Worm (Caenorhabditis elegans) whole organism, mixed stage, embryonic: ENCODE measurements around the gene T16H12.2.

Experiments used
- elt-1 ChIP-seq: sonication (generic microtip); optimal IDR thresholded peaks from 2 replicates; lab custom pipeline; 2017; ENCODE audit warnings: missing genetic modification characterization, mild to moderate bottlenecking, missing compliant biosample characterization, antibody characterized with exemption, moderate library complexity, borderline replicate concordance; ENCODE audit not compliant: insufficient read depth
- elt-3 ChIP-seq: fragments of 150-350 bp; optimal IDR thresholded peaks from 2 replicates; lab custom pipeline; 2014; ENCODE audit warnings: missing biosample characterization, missing genetic modification characterization
- lin-13 ChIP-seq: fragments of 150-350 bp; optimal IDR thresholded peaks from 2 replicates; lab custom pipeline; 2014; ENCODE audit warnings: missing biosample characterization, missing genetic modification characterization
- lsy-2 ChIP-seq: fragments of 150-350 bp; optimal IDR thresholded peaks from 2 replicates; lab custom pipeline; 2014; ENCODE audit warnings: missing biosample characterization, missing genetic modification characterization
- mls-2 ChIP-seq: sonication (generic microtip); optimal IDR thresholded peaks from 2 replicates; lab custom pipeline; 2016; ENCODE audit warnings: mild to moderate bottlenecking, missing genetic modification characterization, moderate library complexity, missing compliant biosample characterization
- nhr-12 ChIP-seq: fragments of 150-350 bp; optimal IDR thresholded peaks from 2 replicates; lab custom pipeline; 2014; ENCODE audit warnings: missing biosample characterization, missing genetic modification characterization
- nhr-237 ChIP-seq: fragments of 150-350 bp; optimal IDR thresholded peaks from 2 replicates; lab custom pipeline; 2014; ENCODE audit warnings: missing biosample characterization, missing genetic modification characterization
- nhr-28 ChIP-seq: fragments of 150-350 bp; optimal IDR thresholded peaks from 2 replicates; lab custom pipeline; 2014; ENCODE audit warnings: missing biosample characterization, missing genetic modification characterization
- pha-4 ChIP-seq: fragments of 150-350 bp; optimal IDR thresholded peaks from 2 replicates; lab custom pipeline; 2018; ENCODE audit warnings: missing biosample characterization, missing genetic modification reagents, missing genetic modification characterization
- snpc-4 ChIP-seq: fragments of 150-350 bp; optimal IDR thresholded peaks from 2 replicates; lab custom pipeline; 2014; ENCODE audit warnings: missing biosample characterization, missing genetic modification characterization
- sptf-1 ChIP-seq: sonication (generic microtip); optimal IDR thresholded peaks from 2 replicates; lab custom pipeline; 2017; ENCODE audit warnings: mild to moderate bottlenecking, missing genetic modification characterization, moderate library complexity, missing compliant biosample characterization
- unc-39 ChIP-seq: fragments of 150-350 bp; optimal IDR thresholded peaks from 2 replicates; lab custom pipeline; 2014; ENCODE audit warnings: missing biosample characterization, missing genetic modification characterization
- unc-62 ChIP-seq: fragments of 150-350 bp; optimal IDR thresholded peaks from 2 replicates; lab custom pipeline; 2014; ENCODE audit warnings: missing biosample characterization, missing genetic modification reagents, missing genetic modification characterization
- ztf-11 ChIP-seq: fragments of 150-350 bp; optimal IDR thresholded peaks from 2 replicates; lab custom pipeline; 2014; ENCODE audit warnings: missing biosample characterization, missing genetic modification characterization

- TF ChIP-seq elt-3 (tag; lab: Kevin White, UChicago) = no peak
- TF ChIP-seq elt-1 = no peak
- TF ChIP-seq snpc-4 (tag; lab: Kevin White, UChicago) = no peak
- TF ChIP-seq sptf-1 (tag; lab: Kevin White, UChicago) = no peak
- TF ChIP-seq unc-62 (GFP tag; lab: Kevin White, UChicago) = no peak
- no peak for TF ChIP-seq lsy-2 (tag; lab: Kevin White, UChicago)
- no peak for TF ChIP-seq nhr-237 (tag; lab: Kevin White, UChicago)
- TF ChIP-seq pha-4 (tag; lab: Kevin White, UChicago) = no peak
- no peak for TF ChIP-seq nhr-12 (tag; lab: Kevin White, UChicago)
- TF ChIP-seq nhr-28 = no peak
- no peak for TF ChIP-seq unc-39 (tag; lab: Kevin White, UChicago)
- no peak for TF ChIP-seq mls-2 (tag; lab: Kevin White, UChicago)
- TF ChIP-seq ztf-11 = no peak
- no peak for TF ChIP-seq lin-13
These were observed 46.7 kb downstream of the T16H12.2 start for ce11 chrIII:10132495-10133450.
